Worm (Caenorhabditis elegans): ENCODE results near the gene pak-2.

DNA sequence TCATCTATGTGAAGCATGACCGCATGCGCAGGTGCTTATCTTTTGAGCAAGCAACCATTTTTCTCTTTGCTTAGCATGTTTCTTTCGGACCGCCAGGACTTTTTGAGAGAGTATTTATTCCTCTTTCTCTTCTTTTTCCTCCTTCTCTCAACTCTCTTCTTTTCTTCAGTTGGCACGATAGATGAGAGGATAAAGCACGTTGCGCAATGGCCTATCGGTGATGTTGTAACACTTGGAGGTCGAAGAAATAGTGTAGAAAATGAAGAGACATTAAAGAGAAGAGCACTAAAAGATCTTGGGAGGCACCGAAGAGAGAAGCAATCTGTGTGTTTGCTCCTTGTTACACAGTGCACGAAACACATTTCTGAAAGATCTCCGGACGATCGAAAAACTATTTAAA is 44.5 kb upstream of the pak-2 start:
- TF ChIP-seq nhr-77 (tag; optimal IDR thresholded peaks at IDR 0.05) (no peak), nhr-12 (tag; optimal IDR thresholded peaks at IDR 0.05) (no peak), ama-1 (optimal IDR thresholded peaks at IDR 0.05) (no peak), ZK546.5 (tag; optimal IDR thresholded peaks at IDR 0.05) (no peak), snpc-4 (tag; optimal IDR thresholded peaks at IDR 0.05) (no peak), unc-62 (GFP tag; optimal IDR thresholded peaks at IDR 0.05) (no peak)

Measured in whole organism, L3 larva.